Fruit fly (Drosophila melanogaster) whole organism, embryonic: ENCODE results near the gene CG17139.

Source experiments
- Antp ChIP-seq: fragments of 200-800 bp; sonication (Bioruptor generic); optimal IDR thresholded peaks from 3 replicates; lab custom pipeline; 2016; ENCODE audit warnings: missing biosample characterization, missing genetic modification characterization
- Bteb2 ChIP-seq: fragments of 200-800 bp; sonication (Bioruptor generic); optimal IDR thresholded peaks from 2 replicates; lab custom pipeline; 2016; ENCODE audit warnings: missing biosample characterization, missing genetic modification characterization
- CG10462 ChIP-seq: fragments of 200-800 bp; sonication (Bioruptor generic); optimal IDR thresholded peaks from 2 replicates; lab custom pipeline; 2016; ENCODE audit warnings: missing biosample characterization, missing genetic modification characterization
- CG11085 ChIP-seq: fragments of 200-800 bp; sonication (Bioruptor generic); IDR thresholded peaks from 2 replicates; pipeline ENCODE4 v1.3.6; 2022; ENCODE audit warnings: missing biosample characterization, missing genetic modification characterization
- CG11398 ChIP-seq: fragments of 200-800 bp; sonication (Bioruptor generic); optimal IDR thresholded peaks from 2 replicates; lab custom pipeline; 2016; ENCODE audit warnings: missing biosample characterization, missing genetic modification characterization
- CG11560 ChIP-seq: fragments of 200-800 bp; sonication (Bioruptor generic); IDR thresholded peaks from 3 replicates; pipeline ENCODE4 v1.3.6; 2022; ENCODE audit warnings: missing biosample characterization, missing genetic modification characterization
- CG13287 ChIP-seq: fragments of 200-800 bp; sonication (Bioruptor generic); IDR thresholded peaks from 2 replicates; pipeline ENCODE4 v1.3.6; 2022; ENCODE audit warnings: missing biosample characterization, missing genetic modification characterization; ENCODE audit not compliant: partially characterized antibody
- CG13624 ChIP-seq: fragments of 200-800 bp; sonication (Bioruptor generic); optimal IDR thresholded peaks from 2 replicates; lab custom pipeline; 2016; ENCODE audit warnings: missing biosample characterization, missing genetic modification characterization
- CG13894 ChIP-seq: fragments of 200-800 bp; sonication (Bioruptor generic); optimal IDR thresholded peaks from 3 replicates; lab custom pipeline; 2018; ENCODE audit warnings: missing biosample characterization, mild to moderate bottlenecking, missing genetic modification characterization, moderate library complexity
- CG15514 ChIP-seq: fragments of 200-800 bp; sonication (Bioruptor generic); optimal IDR thresholded peaks from 3 replicates; lab custom pipeline; 2017; ENCODE audit warnings: missing biosample characterization, missing genetic modification characterization, mild to moderate bottlenecking, moderate library complexity, missing genetic modification reagents
- CG16863 ChIP-seq: fragments of 200-800 bp; sonication (Bioruptor generic); optimal IDR thresholded peaks from 3 replicates; lab custom pipeline; 2016; ENCODE audit warnings: missing biosample characterization, missing genetic modification characterization
- CG17829 ChIP-seq: fragments of 200-800 bp; optimal IDR thresholded peaks from 2 replicates; lab custom pipeline; 2019; ENCODE audit warnings: missing biosample characterization, mild to moderate bottlenecking, missing genetic modification characterization, moderate library complexity
- CG17912 ChIP-seq: fragments of 200-800 bp; sonication (Bioruptor generic); optimal IDR thresholded peaks from 2 replicates; lab custom pipeline; 2018; ENCODE audit warnings: missing biosample characterization, mild to moderate bottlenecking, missing genetic modification characterization
- CG18619 ChIP-seq: fragments of 200-800 bp; sonication (Bioruptor generic); optimal IDR thresholded peaks from 3 replicates; lab custom pipeline; 2017; ENCODE audit warnings: missing biosample characterization, mild to moderate bottlenecking, missing genetic modification characterization
- CG34376 ChIP-seq: fragments of 200-800 bp; sonication (Bioruptor generic); optimal IDR thresholded peaks from 2 replicates; lab custom pipeline; 2018; ENCODE audit warnings: missing biosample characterization, mild to moderate bottlenecking, missing genetic modification characterization
- CG3838 ChIP-seq: fragments of 200-800 bp; sonication (Bioruptor generic); optimal IDR thresholded peaks from 3 replicates; lab custom pipeline; 2016; ENCODE audit warnings: missing biosample characterization, missing genetic modification characterization
- CG4617 ChIP-seq: fragments of 200-800 bp; sonication (Bioruptor generic); optimal IDR thresholded peaks from 3 replicates; lab custom pipeline; 2016; ENCODE audit warnings: missing biosample characterization, missing genetic modification characterization, borderline replicate concordance
- CG8478 ChIP-seq: fragments of >200 bp; optimal IDR thresholded peaks from 2 replicates; lab custom pipeline; 2018
- CG8944 ChIP-seq: fragments of 200-800 bp; sonication (Bioruptor generic); optimal IDR thresholded peaks from 3 replicates; lab custom pipeline; 2016; ENCODE audit warnings: missing biosample characterization, missing genetic modification characterization
- CG9609 ChIP-seq: fragments of 200-800 bp; sonication (Bioruptor generic); optimal IDR thresholded peaks from 3 replicates; lab custom pipeline; 2016; ENCODE audit warnings: missing biosample characterization, missing genetic modification characterization
- Hey ChIP-seq: fragments of 200-800 bp; sonication (Bioruptor generic); optimal IDR thresholded peaks from 3 replicates; lab custom pipeline; 2018; ENCODE audit warnings: missing biosample characterization, mild to moderate bottlenecking, missing genetic modification characterization
- MBD-R2 ChIP-seq: fragments of 200-800 bp; sonication (Bioruptor generic); IDR thresholded peaks from 2 replicates; pipeline ENCODE4 v1.3.6; 2022; ENCODE audit warnings: missing biosample characterization, missing genetic modification characterization
- Max ChIP-seq: fragments of 200-800 bp; sonication (Bioruptor generic); optimal IDR thresholded peaks from 2 replicates; lab custom pipeline; 2016; ENCODE audit warnings: missing biosample characterization, mild to moderate bottlenecking, missing genetic modification characterization
- Myb ChIP-seq: fragments of 200-800 bp; sonication (Bioruptor generic); optimal IDR thresholded peaks from 2 replicates; lab custom pipeline; 2016; ENCODE audit warnings: missing biosample characterization, missing genetic modification characterization
- NC2β ChIP-seq: fragments of 200-800 bp; sonication (Bioruptor generic); optimal IDR thresholded peaks from 2 replicates; lab custom pipeline; 2016; ENCODE audit warnings: missing biosample characterization, missing genetic modification characterization
- Scr ChIP-seq: fragments of 200-800 bp; sonication (Bioruptor generic); IDR thresholded peaks from 2 replicates; pipeline ENCODE4 v1.3.6; 2022; ENCODE audit warnings: missing biosample characterization, missing genetic modification characterization; ENCODE audit not compliant: partially characterized antibody
- Sry-β ChIP-seq: fragments of 200-800 bp; sonication (Bioruptor generic); optimal IDR thresholded peaks from 2 replicates; lab custom pipeline; 2018; ENCODE audit warnings: missing biosample characterization, mild to moderate bottlenecking, missing genetic modification characterization, moderate library complexity
- Stat92E ChIP-seq, 3 experiments: fragments of >200 bp in 2 of 3; fragments of 200-800 bp in 1 of 3; sonication (Bioruptor generic) in 1 of 3; optimal IDR thresholded peaks; 2 replicates each; lab custom pipeline; 2017 to 2019; ENCODE audit warnings: missing biosample characterization in 3 of 3, missing genetic modification characterization in 3 of 3, mild to moderate bottlenecking in 1 of 3, moderate library complexity in 1 of 3
- YL-1 ChIP-seq: fragments of 200-800 bp; sonication (Bioruptor generic); optimal IDR thresholded peaks from 3 replicates; lab custom pipeline; 2017; ENCODE audit warnings: missing biosample characterization, mild to moderate bottlenecking, missing genetic modification characterization
- ci ChIP-seq: fragments of 200-800 bp; sonication (Bioruptor generic); IDR thresholded peaks from 3 replicates; pipeline ENCODE4 v1.3.6; 2022; ENCODE audit warnings: missing biosample characterization, missing genetic modification characterization
- crol ChIP-seq: fragments of 200-800 bp; sonication (Bioruptor generic); IDR thresholded peaks from 2 replicates; pipeline ENCODE4 v1.3.6; 2022; ENCODE audit warnings: missing biosample characterization, missing genetic modification characterization
- disco-r ChIP-seq: fragments of 200-800 bp; sonication (Bioruptor generic); optimal IDR thresholded peaks from 2 replicates; lab custom pipeline; 2016; ENCODE audit warnings: missing biosample characterization, missing genetic modification characterization
- dm ChIP-seq: fragments of 200-800 bp; sonication (Bioruptor generic); optimal IDR thresholded peaks from 3 replicates; lab custom pipeline; 2016; ENCODE audit warnings: missing biosample characterization, missing genetic modification characterization
- dmrt11E ChIP-seq: fragments of 200-800 bp; sonication (Bioruptor generic); optimal IDR thresholded peaks from 3 replicates; lab custom pipeline; 2018; ENCODE audit warnings: missing biosample characterization, mild to moderate bottlenecking, missing genetic modification characterization, moderate library complexity
- dysf ChIP-seq: fragments of 200-800 bp; sonication (Bioruptor generic); IDR thresholded peaks from 3 replicates; pipeline ENCODE4 v1.3.6; 2022; ENCODE audit warnings: missing biosample characterization, missing genetic modification characterization
- hbn ChIP-seq: fragments of 200-800 bp; sonication (Bioruptor generic); IDR thresholded peaks from 2 replicates; pipeline ENCODE4 v1.3.6; 2022; ENCODE audit warnings: missing biosample characterization, missing genetic modification characterization; ENCODE audit not compliant: partially characterized antibody
- inv ChIP-seq: fragments of 200-800 bp; sonication (Bioruptor generic); IDR thresholded peaks from 2 replicates; pipeline ENCODE4 v1.3.6; 2022; ENCODE audit warnings: missing biosample characterization, missing genetic modification characterization; ENCODE audit not compliant: partially characterized antibody
- lola ChIP-seq, 3 experiments: fragments of >200 bp in 2 of 3; fragments of 200-800 bp in 1 of 3; sonication (Bioruptor generic) in 1 of 3; optimal IDR thresholded peaks; 2 replicates each; lab custom pipeline; 2017 to 2019; ENCODE audit warnings: missing biosample characterization in 3 of 3, missing genetic modification characterization in 3 of 3, mild to moderate bottlenecking in 1 of 3, moderate library complexity in 1 of 3
- mam ChIP-seq: fragments of 200-800 bp; sonication (Bioruptor generic); optimal IDR thresholded peaks from 3 replicates; lab custom pipeline; 2016; ENCODE audit warnings: missing biosample characterization, missing genetic modification characterization
- nau ChIP-seq: fragments of 200-800 bp; sonication (Bioruptor generic); optimal IDR thresholded peaks from 3 replicates; lab custom pipeline; 2017; ENCODE audit warnings: missing biosample characterization, mild to moderate bottlenecking, missing genetic modification characterization, missing genetic modification reagents
- peb ChIP-seq: fragments of 200-800 bp; sonication (Bioruptor generic); IDR thresholded peaks from 2 replicates; pipeline ENCODE4 v1.3.6; 2022; ENCODE audit warnings: missing biosample characterization, missing genetic modification characterization
- phol ChIP-seq: fragments of 200-800 bp; sonication (Bioruptor generic); optimal IDR thresholded peaks from 3 replicates; lab custom pipeline; 2018; ENCODE audit warnings: missing biosample characterization, mild to moderate bottlenecking, missing genetic modification characterization, moderate library complexity
- salm ChIP-seq: fragments of 200-800 bp; sonication (Bioruptor generic); optimal IDR thresholded peaks from 2 replicates; lab custom pipeline; 2018; ENCODE audit warnings: missing biosample characterization, mild to moderate bottlenecking, missing genetic modification characterization
- scrt ChIP-seq: fragments of 200-800 bp; sonication (Bioruptor generic); optimal IDR thresholded peaks from 2 replicates; lab custom pipeline; 2018; ENCODE audit warnings: missing biosample characterization, mild to moderate bottlenecking, missing genetic modification characterization, moderate library complexity
- slbo ChIP-seq: fragments of 200-800 bp; sonication (Bioruptor generic); IDR thresholded peaks from 2 replicates; pipeline ENCODE4 v1.3.6; 2022; ENCODE audit warnings: missing biosample characterization, missing genetic modification characterization
- sr ChIP-seq: fragments of 200-800 bp; sonication (Bioruptor generic); IDR thresholded peaks from 3 replicates; pipeline ENCODE4 v1.3.6; 2022; ENCODE audit warnings: missing biosample characterization, missing genetic modification characterization
- stwl ChIP-seq: fragments of 200-800 bp; sonication (Bioruptor generic); optimal IDR thresholded peaks from 3 replicates; lab custom pipeline; 2018; ENCODE audit warnings: missing biosample characterization, mild to moderate bottlenecking, missing genetic modification characterization, moderate library complexity
- tup ChIP-seq: fragments of 200-800 bp; sonication (Bioruptor generic); optimal IDR thresholded peaks from 2 replicates; lab custom pipeline; 2016; ENCODE audit warnings: missing biosample characterization, mild to moderate bottlenecking, missing genetic modification characterization, moderate library complexity
- tx ChIP-seq: fragments of 200-800 bp; sonication (Bioruptor generic); optimal IDR thresholded peaks from 2 replicates; lab custom pipeline; 2016; ENCODE audit warnings: missing biosample characterization, missing genetic modification characterization
- unc-4 ChIP-seq: fragments of 200-800 bp; sonication (Bioruptor generic); IDR thresholded peaks from 2 replicates; pipeline ENCODE4 v1.3.6; 2022; ENCODE audit warnings: missing biosample characterization, missing genetic modification characterization; ENCODE audit not compliant: partially characterized antibody
- zfh1 ChIP-seq: fragments of 200-800 bp; sonication (Bioruptor generic); IDR thresholded peaks from 3 replicates; pipeline ENCODE4 v1.3.6; 2022; ENCODE audit warnings: missing biosample characterization, missing genetic modification characterization

The CG17139 gene

dm6 chr2L:10842326-10842725 is 3.1 kb downstream of the CG17139 start, which contains the start of gene CG6700 (continued):
- TF ChIP-seq peb (GFP tag; lab: Robert Waterston, UW): no peak
- TF ChIP-seq lola (GFP tag; optimal IDR thresholded peaks at IDR 0.05; lab: Kevin White, UChicago): no peak
- TF ChIP-seq NC2β (GFP tag; lab: Kevin White, UChicago): no peak
- TF ChIP-seq CG13624: peak; percentile 28
- TF ChIP-seq inv: no peak
- no peak for TF ChIP-seq hbn (GFP tag; lab: Robert Waterston, UW)
- TF ChIP-seq Sry-β (GFP tag; lab: Kevin White, UChicago): no peak
- no peak for TF ChIP-seq MBD-R2 (GFP tag; lab: Robert Waterston, UW)
- no peak for TF ChIP-seq CG18619 (GFP tag; lab: Kevin White, UChicago)
- no peak for TF ChIP-seq CG8944 (GFP tag; lab: Kevin White, UChicago)
- TF ChIP-seq ci (GFP tag; lab: Robert Waterston, UW): no peak
- TF ChIP-seq crol (GFP tag; lab: Robert Waterston, UW): no peak
- TF ChIP-seq nau (GFP tag; lab: Kevin White, UChicago): no peak
- peak; percentile 69 for TF ChIP-seq CG4617 (GFP tag; lab: Kevin White, UChicago)
- peak; percentile 58 for TF ChIP-seq CG15514
- peak; percentile 11 for TF ChIP-seq Max (GFP tag; lab: Kevin White, UChicago)
- TF ChIP-seq sr (GFP tag; lab: Robert Waterston, UW): no peak
- no peak for TF ChIP-seq dysf (GFP tag; lab: Robert Waterston, UW)
- TF ChIP-seq Bteb2 (GFP tag; lab: Kevin White, UChicago): no peak
- TF ChIP-seq CG11085 (GFP tag; lab: Robert Waterston, UW): no peak
- TF ChIP-seq CG9609: no peak
- TF ChIP-seq CG11560 (tag; lab: Robert Waterston, UW): no peak
- TF ChIP-seq CG34376 (GFP tag; lab: Kevin White, UChicago): peak; percentile 55
- TF ChIP-seq CG11398 (GFP tag; lab: Kevin White, UChicago): no peak
- TF ChIP-seq YL-1: peak; percentile 98
- no peak for TF ChIP-seq Hey (tag; lab: Kevin White, UChicago)
- TF ChIP-seq stwl (tag; lab: Kevin White, UChicago): peak; percentile 46
- no peak for TF ChIP-seq Stat92E (GFP tag; optimal IDR thresholded peaks at IDR 0.05; lab: Kevin White, UChicago)
- no peak for TF ChIP-seq CG16863 (GFP tag; lab: Kevin White, UChicago)
- TF ChIP-seq salm (tag; lab: Kevin White, UChicago): no peak
- no peak for TF ChIP-seq unc-4 (GFP tag; lab: Robert Waterston, UW)
- TF ChIP-seq disco-r (GFP tag; lab: Kevin White, UChicago): no peak
- TF ChIP-seq CG8478 (lab: Kevin White, UChicago): no peak
- no peak for TF ChIP-seq CG3838
- no peak for TF ChIP-seq CG10462 (GFP tag; lab: Kevin White, UChicago)
- no peak for TF ChIP-seq zfh1
- peak; percentile 98 for TF ChIP-seq phol (tag; lab: Kevin White, UChicago)
- TF ChIP-seq scrt (GFP tag; lab: Kevin White, UChicago): peak; percentile 21
- TF ChIP-seq CG13287 (GFP tag; lab: Robert Waterston, UW): peak; percentile 45
- no peak for TF ChIP-seq CG13894 (tag; lab: Kevin White, UChicago)
- TF ChIP-seq Antp (GFP tag; lab: Kevin White, UChicago): no peak
- TF ChIP-seq tx (GFP tag; lab: Kevin White, UChicago): no peak
- no peak for TF ChIP-seq dmrt11E (tag; lab: Kevin White, UChicago)
- peak; percentile 9 for TF ChIP-seq CG17829
- TF ChIP-seq mam (GFP tag; lab: Kevin White, UChicago): no peak
- TF ChIP-seq Scr (GFP tag; lab: Robert Waterston, UW): peak; percentile 40
- peak; percentile 9 for TF ChIP-seq dm (GFP tag; lab: Kevin White, UChicago)
- TF ChIP-seq CG17912 (GFP tag; lab: Kevin White, UChicago): no peak
- TF ChIP-seq tup (GFP tag; lab: Kevin White, UChicago): no peak
- TF ChIP-seq Myb (GFP tag; lab: Kevin White, UChicago): peak; percentile 11
- TF ChIP-seq slbo (GFP tag; lab: Robert Waterston, UW): no peak
